Fruit fly (Drosophila melanogaster) whole organism, embryonic: Measurements from ENCODE around the gene Spx.

Experiments
- CG10462 ChIP-seq: fragments of 200-800 bp; sonication (Bioruptor generic); optimal IDR thresholded peaks from 2 replicates; lab custom pipeline; 2016; ENCODE audit warnings: missing biosample characterization, missing genetic modification characterization
- CG12236 ChIP-seq: fragments of 200-800 bp; sonication (Bioruptor generic); optimal IDR thresholded peaks from 2 replicates; lab custom pipeline; 2016; ENCODE audit warnings: missing biosample characterization, missing genetic modification characterization
- CG12769 ChIP-seq: fragments of 200-800 bp; sonication (Bioruptor generic); optimal IDR thresholded peaks from 2 replicates; lab custom pipeline; 2019; ENCODE audit warnings: missing biosample characterization, mild to moderate bottlenecking, missing genetic modification characterization, moderate library complexity
- CG12942 ChIP-seq: fragments of 200-800 bp; sonication (Bioruptor generic); optimal IDR thresholded peaks from 3 replicates; lab custom pipeline; 2016; ENCODE audit warnings: missing biosample characterization, missing genetic modification characterization
- CG14441 ChIP-seq: fragments of 200-800 bp; sonication (Bioruptor generic); IDR thresholded peaks from 2 replicates; pipeline ENCODE4 v1.3.6; 2022; ENCODE audit warnings: missing biosample characterization, missing genetic modification characterization
- CG16813 ChIP-seq: fragments of 200-800 bp; sonication (Bioruptor generic); IDR thresholded peaks from 3 replicates; pipeline ENCODE4 v1.3.6; 2022; ENCODE audit warnings: missing biosample characterization, missing genetic modification characterization; ENCODE audit not compliant: partially characterized antibody
- CG17385 ChIP-seq: fragments of 200-800 bp; sonication (Bioruptor generic); optimal IDR thresholded peaks from 3 replicates; lab custom pipeline; 2018; ENCODE audit warnings: missing biosample characterization, mild to moderate bottlenecking, missing genetic modification characterization
- CG18262 ChIP-seq: fragments of 200-800 bp; optimal IDR thresholded peaks from 3 replicates; lab custom pipeline; 2019; ENCODE audit warnings: missing biosample characterization, mild to moderate bottlenecking, missing genetic modification characterization, moderate library complexity
- CG2129 ChIP-seq: fragments of 200-800 bp; sonication (Bioruptor generic); IDR thresholded peaks from 2 replicates; pipeline ENCODE4 v1.3.6; 2022; ENCODE audit warnings: missing biosample characterization, missing genetic modification characterization; ENCODE audit not compliant: partially characterized antibody
- CG3281 ChIP-seq: fragments of 200-800 bp; sonication (Bioruptor generic); optimal IDR thresholded peaks from 3 replicates; lab custom pipeline; 2017; ENCODE audit warnings: missing biosample characterization, mild to moderate bottlenecking, missing genetic modification characterization
- CG4404 ChIP-seq: fragments of 200-800 bp; sonication (Bioruptor generic); IDR thresholded peaks from 2 replicates; pipeline ENCODE4 v1.3.6; 2022; ENCODE audit warnings: missing biosample characterization, missing genetic modification characterization
- CG5180 ChIP-seq: fragments of 200-800 bp; sonication (Bioruptor generic); optimal IDR thresholded peaks from 3 replicates; lab custom pipeline; 2017; ENCODE audit warnings: missing biosample characterization, missing genetic modification characterization, mild to moderate bottlenecking, moderate library complexity, missing genetic modification reagents
- CG6654 ChIP-seq: fragments of 200-800 bp; sonication (Bioruptor generic); optimal IDR thresholded peaks from 2 replicates; lab custom pipeline; 2017; ENCODE audit warnings: missing biosample characterization, mild to moderate bottlenecking, missing genetic modification characterization
- CG6683 ChIP-seq: fragments of 200-800 bp; sonication (Bioruptor generic); optimal IDR thresholded peaks from 2 replicates; lab custom pipeline; 2017; ENCODE audit warnings: missing biosample characterization, mild to moderate bottlenecking, missing genetic modification characterization, missing genetic modification reagents
- CG6765 ChIP-seq: fragments of 200-800 bp; sonication (Bioruptor generic); optimal IDR thresholded peaks from 3 replicates; lab custom pipeline; 2017; ENCODE audit warnings: missing biosample characterization, mild to moderate bottlenecking, missing genetic modification characterization
- CG6791 ChIP-seq: fragments of 200-800 bp; sonication (Bioruptor generic); IDR thresholded peaks from 3 replicates; pipeline ENCODE4 v1.3.6; 2022; ENCODE audit warnings: missing biosample characterization, missing genetic modification characterization; ENCODE audit not compliant: partially characterized antibody
- CG6813 ChIP-seq: fragments of 200-800 bp; sonication (Bioruptor generic); optimal IDR thresholded peaks from 2 replicates; lab custom pipeline; 2017; ENCODE audit warnings: missing biosample characterization, missing genetic modification characterization, mild to moderate bottlenecking, moderate library complexity, missing genetic modification reagents
- CG7928 ChIP-seq: fragments of 200-800 bp; sonication (Bioruptor generic); optimal IDR thresholded peaks from 2 replicates; lab custom pipeline; 2017; ENCODE audit warnings: missing biosample characterization, mild to moderate bottlenecking, missing genetic modification characterization
- CG9727 ChIP-seq: fragments of 200-800 bp; sonication (Bioruptor generic); optimal IDR thresholded peaks from 3 replicates; lab custom pipeline; 2017; ENCODE audit warnings: missing biosample characterization, mild to moderate bottlenecking, missing genetic modification characterization
- Dek ChIP-seq: fragments of 200-800 bp; sonication (Bioruptor generic); optimal IDR thresholded peaks from 3 replicates; lab custom pipeline; 2019; ENCODE audit warnings: missing biosample characterization, mild to moderate bottlenecking, missing genetic modification characterization, moderate library complexity
- Dip2 ChIP-seq: fragments of 200-800 bp; sonication (Bioruptor generic); IDR thresholded peaks from 2 replicates; pipeline ENCODE4 v1.3.6; 2022; ENCODE audit warnings: missing biosample characterization, missing genetic modification characterization
- Doc3 ChIP-seq: fragments of 200-800 bp; sonication (Bioruptor generic); IDR thresholded peaks from 3 replicates; pipeline ENCODE4 v1.3.6; 2022; ENCODE audit warnings: missing biosample characterization, missing genetic modification characterization; ENCODE audit not compliant: partially characterized antibody
- Gug ChIP-seq: fragments of 200-800 bp; sonication (Bioruptor generic); IDR thresholded peaks from 4 replicates; pipeline ENCODE4 v1.3.6; 2022; ENCODE audit warnings: missing biosample characterization, missing genetic modification characterization
- HLH4C ChIP-seq: fragments of 200-800 bp; sonication (Bioruptor generic); IDR thresholded peaks from 3 replicates; pipeline ENCODE4 v1.3.6; 2022; ENCODE audit warnings: missing biosample characterization, missing genetic modification characterization; ENCODE audit not compliant: partially characterized antibody
- Hmr ChIP-seq: fragments of 200-800 bp; sonication (Bioruptor generic); optimal IDR thresholded peaks from 3 replicates; lab custom pipeline; 2017; ENCODE audit warnings: mild to moderate bottlenecking, missing biosample characterization, missing genetic modification reagents, missing genetic modification characterization
- Neu2 ChIP-seq: fragments of 200-800 bp; sonication (Bioruptor generic); optimal IDR thresholded peaks from 3 replicates; lab custom pipeline; 2016; ENCODE audit warnings: missing biosample characterization, missing genetic modification characterization, borderline replicate concordance
- Rfx ChIP-seq: fragments of 200-800 bp; sonication (Bioruptor generic); IDR thresholded peaks from 2 replicates; pipeline ENCODE4 v1.3.6; 2022; ENCODE audit warnings: missing biosample characterization, missing genetic modification characterization
- Side ChIP-seq: fragments of 200-800 bp; sonication (Bioruptor generic); optimal IDR thresholded peaks from 2 replicates; lab custom pipeline; 2016; ENCODE audit warnings: missing biosample characterization, missing genetic modification characterization
- ara ChIP-seq: fragments of 200-800 bp; sonication (Bioruptor generic); IDR thresholded peaks from 2 replicates; pipeline ENCODE4 v1.3.6; 2022; ENCODE audit warnings: missing biosample characterization, missing genetic modification characterization
- bigmax ChIP-seq: fragments of 200-800 bp; sonication (Bioruptor generic); optimal IDR thresholded peaks from 2 replicates; lab custom pipeline; 2018; ENCODE audit warnings: missing biosample characterization, mild to moderate bottlenecking, missing genetic modification characterization
- bowl ChIP-seq: fragments of 200-800 bp; sonication (Bioruptor generic); IDR thresholded peaks from 2 replicates; pipeline ENCODE4 v1.3.6; 2022; ENCODE audit warnings: missing biosample characterization, missing genetic modification characterization
- corto ChIP-seq: fragments of 200-800 bp; sonication (Bioruptor generic); optimal IDR thresholded peaks from 2 replicates; lab custom pipeline; 2016; ENCODE audit warnings: missing biosample characterization, mild to moderate bottlenecking, missing genetic modification characterization, moderate library complexity
- crol ChIP-seq: fragments of 200-800 bp; sonication (Bioruptor generic); IDR thresholded peaks from 2 replicates; pipeline ENCODE4 v1.3.6; 2022; ENCODE audit warnings: missing biosample characterization, missing genetic modification characterization
- da ChIP-seq: fragments of 200-800 bp; sonication (Bioruptor generic); optimal IDR thresholded peaks from 2 replicates; lab custom pipeline; 2016; ENCODE audit warnings: missing biosample characterization, missing genetic modification characterization
- ems ChIP-seq: fragments of 200-800 bp; sonication (Bioruptor generic); optimal IDR thresholded peaks from 3 replicates; lab custom pipeline; 2016; ENCODE audit warnings: missing biosample characterization, missing genetic modification characterization
- fd102C ChIP-seq: fragments of 200-800 bp; sonication (Bioruptor generic); optimal IDR thresholded peaks from 2 replicates; lab custom pipeline; 2018; ENCODE audit warnings: missing biosample characterization, mild to moderate bottlenecking, missing genetic modification characterization, moderate library complexity
- fd3F ChIP-seq: fragments of 200-800 bp; sonication (Bioruptor generic); optimal IDR thresholded peaks from 2 replicates; lab custom pipeline; 2018; ENCODE audit warnings: missing biosample characterization, mild to moderate bottlenecking, missing genetic modification characterization, moderate library complexity
- ken ChIP-seq: fragments of 200-800 bp; sonication (Bioruptor generic); IDR thresholded peaks from 3 replicates; pipeline ENCODE4 v1.3.6; 2022; ENCODE audit warnings: missing biosample characterization, missing genetic modification characterization
- kni ChIP-seq: fragments of 200-800 bp; sonication (Bioruptor generic); optimal IDR thresholded peaks from 3 replicates; lab custom pipeline; 2017; ENCODE audit warnings: mild to moderate bottlenecking, missing biosample characterization, missing genetic modification reagents, missing genetic modification characterization
- sens ChIP-seq: fragments of 200-800 bp; sonication (Bioruptor generic); peaks from one replicate; lab custom pipeline; 2016; ENCODE audit warnings: missing biosample characterization, missing genetic modification characterization
- sima ChIP-seq: fragments of 200-800 bp; sonication (Bioruptor generic); optimal IDR thresholded peaks from 2 replicates; lab custom pipeline; 2016; ENCODE audit warnings: missing biosample characterization, missing genetic modification characterization
- tin ChIP-seq: fragments of 200-800 bp; sonication (Bioruptor generic); optimal IDR thresholded peaks from 3 replicates; lab custom pipeline; 2016; ENCODE audit warnings: missing biosample characterization, missing genetic modification characterization
- tx ChIP-seq: fragments of 200-800 bp; sonication (Bioruptor generic); optimal IDR thresholded peaks from 2 replicates; lab custom pipeline; 2016; ENCODE audit warnings: missing biosample characterization, missing genetic modification characterization
- unc-4 ChIP-seq: fragments of 200-800 bp; sonication (Bioruptor generic); IDR thresholded peaks from 2 replicates; pipeline ENCODE4 v1.3.6; 2022; ENCODE audit warnings: missing biosample characterization, missing genetic modification characterization; ENCODE audit not compliant: partially characterized antibody
- vvl ChIP-seq: fragments of 200-800 bp; sonication (Bioruptor generic); IDR thresholded peaks from 2 replicates; pipeline ENCODE4 v1.3.6; 2022; ENCODE audit warnings: missing biosample characterization, missing genetic modification characterization
- zfh1 ChIP-seq: fragments of 200-800 bp; sonication (Bioruptor generic); IDR thresholded peaks from 3 replicates; pipeline ENCODE4 v1.3.6; 2022; ENCODE audit warnings: missing biosample characterization, missing genetic modification characterization

Gene Spx

dm6 chrX:6219845-6220345 lies 35.7 kb upstream of the Spx start, which contains the start of gene Efr (continued):
- 0 out of 3 replicates have a peak, but pooled peaks have one; percentile 14 for TF ChIP-seq Doc3 (GFP tag; lab: Robert Waterston, UW)
- TF ChIP-seq CG14441 (GFP tag; lab: Robert Waterston, UW) = peak; percentile 28; the same call in 1 of the 2 replicates
- no peak for TF ChIP-seq CG6683 (GFP tag; lab: Kevin White, UChicago)
- no peak for TF ChIP-seq zfh1 (GFP tag; lab: Robert Waterston, UW)
- TF ChIP-seq CG10462 (GFP tag; lab: Kevin White, UChicago) = no peak
- peak; percentile 30 for TF ChIP-seq Hmr (GFP tag; lab: Kevin White, UChicago)
- no peak for TF ChIP-seq tin (GFP tag; lab: Kevin White, UChicago)
- no peak for TF ChIP-seq Dek (tag; lab: Kevin White, UChicago)
- no peak for TF ChIP-seq sima
- TF ChIP-seq HLH4C = peak; percentile 42; the same call in 2 of the 3 replicates
- TF ChIP-seq vvl (GFP tag; lab: Robert Waterston, UW) = peak; percentile 32; the same call in 1 of the 2 replicates
- TF ChIP-seq Side = no peak
- peak; percentile 55 for TF ChIP-seq kni (GFP tag; lab: Kevin White, UChicago)
- TF ChIP-seq sens (GFP tag; lab: Kevin White, UChicago) = peak; percentile 48
- no peak for TF ChIP-seq da (GFP tag; lab: Kevin White, UChicago)
- TF ChIP-seq Neu2 = no peak
- no peak for TF ChIP-seq ken
- TF ChIP-seq ems (GFP tag; lab: Kevin White, UChicago) = no peak

DNA sequence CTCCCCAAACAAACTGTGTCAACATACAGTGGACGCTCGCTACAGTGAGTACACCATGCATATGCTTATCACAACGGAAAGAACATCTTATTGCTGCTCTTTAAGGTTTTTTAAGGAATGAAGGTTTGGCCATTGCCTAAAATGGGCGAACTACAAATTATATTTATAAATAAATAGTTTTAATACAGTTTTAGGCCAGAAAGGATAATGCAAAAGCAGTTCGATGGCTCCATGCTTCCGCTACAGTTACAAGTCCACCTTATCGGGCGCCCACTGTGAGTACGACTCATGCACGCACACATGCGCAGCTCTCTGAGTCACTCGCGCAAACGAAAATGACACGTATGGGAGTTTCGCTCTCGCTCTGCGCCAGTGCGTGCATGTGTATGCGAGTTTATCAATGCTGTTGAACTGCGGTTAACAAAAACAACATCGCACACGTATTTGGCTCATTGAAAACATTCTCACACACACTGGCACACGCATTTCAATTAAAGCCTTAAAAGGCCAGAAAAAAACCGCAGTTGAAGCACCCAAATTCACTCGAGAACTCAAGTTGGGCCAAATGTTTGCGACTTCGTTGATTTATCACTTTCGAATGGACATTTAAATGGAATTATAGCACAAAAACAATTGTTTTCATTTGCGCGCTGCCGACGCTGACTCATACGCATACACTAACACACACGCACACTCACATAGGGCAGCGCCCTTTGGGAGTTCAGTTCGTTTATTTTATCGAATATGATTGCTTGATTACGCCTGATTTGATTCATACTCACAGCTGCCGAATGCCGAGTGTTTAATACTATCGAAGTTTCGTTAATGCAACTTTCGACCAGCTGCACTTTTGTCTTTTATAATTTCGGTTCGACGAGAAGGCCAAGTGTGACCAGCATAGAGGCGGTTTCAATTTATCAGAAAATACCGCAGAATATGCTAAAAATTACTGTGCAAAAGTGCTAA lies 31.1 kb upstream of the Spx start, which contains the start of gene sqh:
Gene sqh, minus strand, starts transcription at position 916 of the 966 bp plus-strand sequence.
- TF ChIP-seq fd3F (GFP tag; lab: Kevin White, UChicago) (peak; percentile 85), CG9727 (GFP tag; lab: Kevin White, UChicago) (peak; percentile 83), CG12942 (peak; percentile 78), CG6813 (GFP tag; lab: Kevin White, UChicago) (peak; percentile 82), CG7928 (GFP tag; lab: Kevin White, UChicago) (peak; percentile 44), CG4404 (GFP tag; lab: Robert Waterston, UW) (peak; percentile 87), CG12769 (tag; lab: Kevin White, UChicago) (no peak), fd102C (GFP tag; lab: Kevin White, UChicago) (no peak), CG6654 (GFP tag; lab: Kevin White, UChicago) (peak; percentile 39), Gug (GFP tag; lab: Robert Waterston, UW) (peak; percentile 91), CG2129 (no peak), corto (peak; percentile 84), unc-4 (GFP tag; lab: Robert Waterston, UW) (no peak), bigmax (no peak), CG12236 (GFP tag; lab: Kevin White, UChicago) (no peak), Dip2 (peak; percentile 48; the same call in 1 of the 2 replicates), CG17385 (peak; percentile 84), crol (0 out of 2 replicates have a peak, but pooled peaks have one; percentile 17), CG6791 (GFP tag; lab: Robert Waterston, UW) (no peak), Rfx (GFP tag; lab: Robert Waterston, UW) (peak; percentile 95), ara (GFP tag; lab: Robert Waterston, UW) (peak; percentile 86), CG18262 (tag; lab: Kevin White, UChicago) (peak; percentile 86), bowl (GFP tag; lab: Robert Waterston, UW) (peak; percentile 69; the same call in 1 of the 2 replicates), CG16813 (GFP tag; lab: Robert Waterston, UW) (no peak), CG10462 (GFP tag; lab: Kevin White, UChicago) (peak; percentile 52), tx (GFP tag; lab: Kevin White, UChicago) (peak; percentile 3), CG3281 (GFP tag; lab: Kevin White, UChicago) (peak; percentile 83), CG5180 (peak; percentile 73), CG6765 (peak; percentile 75)
